Fruit fly (Drosophila melanogaster): ENCODE data around the gene CG3473.

CG3473 gene

dm6 chr2L:14519251-14519650, 44.3 kb downstream of the CG3473 start (continued):
- TF ChIP-seq MTF-1 (GFP tag; optimal IDR thresholded peaks at IDR 0.05; ENCODE audit: borderline replicate concordance) (no peak), CG15011 (GFP tag; optimal IDR thresholded peaks at IDR 0.05) (no peak), Sox100B (GFP tag; optimal IDR thresholded peaks at IDR 0.05) (peak; percentile 22), CG9609 (GFP tag; optimal IDR thresholded peaks at IDR 0.05) (no peak), Vsx1 (GFP tag; optimal IDR thresholded peaks at IDR 0.05) (peak; percentile 12), en (GFP tag; optimal IDR thresholded peaks at IDR 0.05) (no peak), nom (GFP tag; optimal IDR thresholded peaks at IDR 0.05) (no peak), phol (tag; optimal IDR thresholded peaks at IDR 0.05) (peak; percentile 54), ttk (GFP tag; IDR thresholded peaks at IDR 0.05) (peak; percentile 60), bbx (GFP tag; IDR thresholded peaks at IDR 0.05; ENCODE audit: partially characterized antibody) (no peak), CG7987 (GFP tag; optimal IDR thresholded peaks at IDR 0.05) (no peak), pb (GFP tag; optimal IDR thresholded peaks at IDR 0.05) (no peak), CG14667 (GFP tag; IDR thresholded peaks at IDR 0.05) (no peak), CG14860 (GFP tag; IDR thresholded peaks at IDR 0.05; ENCODE audit: partially characterized antibody) (no peak), Dad (GFP tag; optimal IDR thresholded peaks at IDR 0.05) (no peak), CG12659 (GFP tag; optimal IDR thresholded peaks at IDR 0.05) (peak; percentile 6), CG33557 (GFP tag; optimal IDR thresholded peaks at IDR 0.05) (no peak), Atf3 (GFP tag; optimal IDR thresholded peaks at IDR 0.05) (no peak), Opbp (GFP tag; IDR thresholded peaks at IDR 0.05; ENCODE audit: partially characterized antibody) (no peak), gro (GFP tag; optimal IDR thresholded peaks at IDR 0.05) (no peak), CG11247 (GFP tag; IDR thresholded peaks at IDR 0.05) (no peak), cg (GFP tag; optimal IDR thresholded peaks at IDR 0.05) (no peak), lilli (GFP tag; optimal IDR thresholded peaks at IDR 0.05) (peak; percentile 52), crc (GFP tag; optimal IDR thresholded peaks at IDR 0.05) (no peak), CG8924 (tag; optimal IDR thresholded peaks at IDR 0.05) (peak; percentile 50), Usf (GFP tag; optimal IDR thresholded peaks at IDR 0.05) (no peak), odd (GFP tag; optimal IDR thresholded peaks at IDR 0.05) (no peak), CG31388 (GFP tag; optimal IDR thresholded peaks at IDR 0.05) (no peak), CG10274 (GFP tag; optimal IDR thresholded peaks at IDR 0.05) (no peak), HmgD (GFP tag; optimal IDR thresholded peaks at IDR 0.05) (no peak), dpn (GFP tag; optimal IDR thresholded peaks at IDR 0.05) (peak in 1 of 2 experiments; percentile 3), ro (GFP tag; IDR thresholded peaks at IDR 0.05) (no peak), ash1 (GFP tag; optimal IDR thresholded peaks at IDR 0.05) (no peak), CG13287 (GFP tag; IDR thresholded peaks at IDR 0.05; ENCODE audit: partially characterized antibody) (no peak), eve (GFP tag; optimal IDR thresholded peaks at IDR 0.05) (peak in 1 of 2 experiments; percentile 38), CG10959 (GFP tag; IDR thresholded peaks at IDR 0.05) (no peak), prd (optimal IDR thresholded peaks at IDR 0.05) (no peak), prd (GFP tag; IDR thresholded peaks at IDR 0.05) (peak; percentile 66; the same call in 2 of the 3 replicates), Tbp (GFP tag; optimal IDR thresholded peaks at IDR 0.05) (no peak), br (optimal IDR thresholded peaks at IDR 0.05) (no peak), CG17829 (tag; optimal IDR thresholded peaks at IDR 0.05) (peak; percentile 26), NC2α (GFP tag; optimal IDR thresholded peaks at IDR 0.05) (no peak), H2.0 (GFP tag; IDR thresholded peaks at IDR 0.05) (0 out of 2 replicates have a peak, but pooled peaks have one; percentile 7), vvl (GFP tag; IDR thresholded peaks at IDR 0.05) (peak; percentile 86), da (GFP tag; optimal IDR thresholded peaks at IDR 0.05) (no peak), gfzf (GFP tag; optimal IDR thresholded peaks at IDR 0.05) (no peak), Sry-δ (GFP tag; optimal IDR thresholded peaks at IDR 0.05) (no peak), Rx (GFP tag; IDR thresholded peaks at IDR 0.05) (no peak), ftz-f1 (GFP tag; optimal IDR thresholded peaks at IDR 0.05) (no peak), CG3995 (GFP tag; optimal IDR thresholded peaks at IDR 0.05) (no peak), CG12236 (GFP tag; optimal IDR thresholded peaks at IDR 0.05) (no peak), Elba2 (GFP tag; optimal IDR thresholded peaks at IDR 0.05) (no peak), slp2 (GFP tag; optimal IDR thresholded peaks at IDR 0.05) (no peak)

Measured in whole organism, embryonic.